Fruit fly (Drosophila melanogaster) whole organism, embryonic: Measurements from ENCODE around the gene ast.
A peak's percentile ranks its signal among the peaks of the same experiment; 100 is the strongest.

Experiments used
- Aef1 ChIP-seq: fragments of 200-800 bp; sonication (Bioruptor generic); IDR thresholded peaks from 3 replicates; pipeline ENCODE4 v1.3.6; 2022; ENCODE audit warnings: missing biosample characterization, missing genetic modification characterization
- Atf3 ChIP-seq: fragments of 200-800 bp; sonication (Bioruptor generic); optimal IDR thresholded peaks from 3 replicates; lab custom pipeline; 2016; ENCODE audit warnings: missing biosample characterization, missing genetic modification characterization
- B-H2 ChIP-seq: fragments of 200-800 bp; sonication (Bioruptor generic); optimal IDR thresholded peaks from 2 replicates; lab custom pipeline; 2018; ENCODE audit warnings: missing biosample characterization, mild to moderate bottlenecking, missing genetic modification characterization
- CG10654 ChIP-seq: fragments of 200-800 bp; sonication (Bioruptor generic); optimal IDR thresholded peaks from 2 replicates; lab custom pipeline; 2016; ENCODE audit warnings: missing biosample characterization, missing genetic modification characterization
- CG12155 ChIP-seq: fragments of 200-800 bp; sonication (Bioruptor generic); optimal IDR thresholded peaks from 3 replicates; lab custom pipeline; 2016; ENCODE audit warnings: missing biosample characterization, missing genetic modification characterization
- CG1233 ChIP-seq: fragments of 200-800 bp; sonication (Bioruptor generic); optimal IDR thresholded peaks from 4 replicates; lab custom pipeline; 2018; ENCODE audit warnings: missing biosample characterization, mild to moderate bottlenecking, missing genetic modification characterization
- CG13624 ChIP-seq: fragments of 200-800 bp; sonication (Bioruptor generic); optimal IDR thresholded peaks from 2 replicates; lab custom pipeline; 2016; ENCODE audit warnings: missing biosample characterization, missing genetic modification characterization
- CG14710 ChIP-seq: fragments of 200-800 bp; sonication (Bioruptor generic); optimal IDR thresholded peaks from 3 replicates; lab custom pipeline; 2019; ENCODE audit warnings: missing biosample characterization, mild to moderate bottlenecking, missing genetic modification characterization, moderate library complexity
- CG1647 ChIP-seq: fragments of 200-800 bp; sonication (Bioruptor generic); optimal IDR thresholded peaks from 3 replicates; lab custom pipeline; 2016; ENCODE audit warnings: missing biosample characterization, missing genetic modification characterization
- CG17359 ChIP-seq: fragments of 200-800 bp; sonication (Bioruptor generic); optimal IDR thresholded peaks from 3 replicates; lab custom pipeline; 2018; ENCODE audit warnings: missing biosample characterization, mild to moderate bottlenecking, missing genetic modification characterization, moderate library complexity
- CG17385 ChIP-seq: fragments of 200-800 bp; sonication (Bioruptor generic); optimal IDR thresholded peaks from 3 replicates; lab custom pipeline; 2018; ENCODE audit warnings: missing biosample characterization, mild to moderate bottlenecking, missing genetic modification characterization
- CG18476 ChIP-seq: fragments of 200-800 bp; sonication (Bioruptor generic); optimal IDR thresholded peaks from 2 replicates; lab custom pipeline; 2016; ENCODE audit warnings: missing biosample characterization, mild to moderate bottlenecking, missing genetic modification characterization
- CG18619 ChIP-seq: fragments of 200-800 bp; sonication (Bioruptor generic); optimal IDR thresholded peaks from 3 replicates; lab custom pipeline; 2017; ENCODE audit warnings: missing biosample characterization, mild to moderate bottlenecking, missing genetic modification characterization
- CG18764 ChIP-seq: fragments of 200-800 bp; sonication (Bioruptor generic); optimal IDR thresholded peaks from 3 replicates; lab custom pipeline; 2016; ENCODE audit warnings: missing biosample characterization, missing genetic modification characterization
- CG2202 ChIP-seq: fragments of 200-800 bp; sonication (Bioruptor generic); optimal IDR thresholded peaks from 2 replicates; lab custom pipeline; 2018; ENCODE audit warnings: missing biosample characterization, mild to moderate bottlenecking, missing genetic modification characterization
- CG2712 ChIP-seq: fragments of 200-800 bp; optimal IDR thresholded peaks from 3 replicates; lab custom pipeline; 2019; ENCODE audit warnings: missing biosample characterization, mild to moderate bottlenecking, missing genetic modification characterization, moderate library complexity
- CG30020 ChIP-seq: fragments of 200-800 bp; optimal IDR thresholded peaks from 2 replicates; lab custom pipeline; 2019; ENCODE audit warnings: missing biosample characterization, mild to moderate bottlenecking, missing genetic modification characterization, moderate library complexity
- CG33213 ChIP-seq: fragments of 200-800 bp; sonication (Bioruptor generic); optimal IDR thresholded peaks from 3 replicates; lab custom pipeline; 2016; ENCODE audit warnings: missing biosample characterization, missing genetic modification characterization
- CG4730 ChIP-seq: fragments of 200-800 bp; sonication (Bioruptor generic); IDR thresholded peaks from 2 replicates; pipeline ENCODE4 v1.3.6; 2022; ENCODE audit warnings: missing biosample characterization, missing genetic modification characterization
- CG7839 ChIP-seq: fragments of 200-800 bp; sonication (Bioruptor generic); optimal IDR thresholded peaks from 3 replicates; lab custom pipeline; 2018; ENCODE audit warnings: missing biosample characterization, mild to moderate bottlenecking, missing genetic modification characterization, moderate library complexity
- Dbx ChIP-seq: fragments of 200-800 bp; sonication (Bioruptor generic); IDR thresholded peaks from 3 replicates; pipeline ENCODE4 v1.3.6; 2022; ENCODE audit warnings: missing biosample characterization, missing genetic modification characterization
- Dp ChIP-seq: fragments of 200-800 bp; sonication (Bioruptor generic); optimal IDR thresholded peaks from 2 replicates; lab custom pipeline; 2018; ENCODE audit warnings: missing biosample characterization, mild to moderate bottlenecking, missing genetic modification characterization, moderate library complexity
- HHEX ChIP-seq: fragments of 200-800 bp; sonication (Bioruptor generic); optimal IDR thresholded peaks from 3 replicates; lab custom pipeline; 2017; ENCODE audit warnings: missing biosample characterization, mild to moderate bottlenecking, missing genetic modification characterization, missing genetic modification reagents
- Hr3 ChIP-seq: fragments of 200-800 bp; sonication (Bioruptor generic); optimal IDR thresholded peaks from 3 replicates; lab custom pipeline; 2016; ENCODE audit warnings: missing biosample characterization, missing genetic modification characterization
- Hr39 ChIP-seq: fragments of >200 bp; optimal IDR thresholded peaks from 2 replicates; lab custom pipeline; 2017
- Hr51 ChIP-seq, 2 experiments: fragments of 200-800 bp; sonication (Bioruptor generic); optimal IDR thresholded peaks; 2 replicates in 1 of 2; 3 replicates in 1 of 2; lab custom pipeline; 2016 to 2018; ENCODE audit warnings: missing biosample characterization in 2 of 2, missing genetic modification characterization in 2 of 2, mild to moderate bottlenecking in 1 of 2, moderate library complexity in 1 of 2
- Kr ChIP-seq: fragments of 200-800 bp; sonication (Bioruptor generic); optimal IDR thresholded peaks from 2 replicates; lab custom pipeline; 2017; ENCODE audit warnings: missing biosample characterization, mild to moderate bottlenecking, missing genetic modification characterization
- Lim3 ChIP-seq: fragments of 200-800 bp; sonication (Bioruptor generic); IDR thresholded peaks from 2 replicates; pipeline ENCODE4 v1.3.6; 2022; ENCODE audit warnings: missing biosample characterization, missing genetic modification characterization
- Myb ChIP-seq: fragments of 200-800 bp; sonication (Bioruptor generic); optimal IDR thresholded peaks from 2 replicates; lab custom pipeline; 2016; ENCODE audit warnings: missing biosample characterization, missing genetic modification characterization
- Nf-YA ChIP-seq: fragments of 200-800 bp; sonication (Bioruptor generic); IDR thresholded peaks from 2 replicates; pipeline ENCODE4 v1.3.6; 2022; ENCODE audit warnings: missing biosample characterization, missing genetic modification characterization
- Nf-YC ChIP-seq: fragments of 200-800 bp; optimal IDR thresholded peaks from 3 replicates; lab custom pipeline; 2019; ENCODE audit warnings: missing biosample characterization, mild to moderate bottlenecking, missing genetic modification characterization, moderate library complexity
- Ravus ChIP-seq: fragments of 200-800 bp; sonication (Bioruptor generic); IDR thresholded peaks from 2 replicates; pipeline ENCODE4 v1.3.6; 2022; ENCODE audit warnings: missing biosample characterization, missing genetic modification characterization
- Rx ChIP-seq: fragments of 200-800 bp; sonication (Bioruptor generic); IDR thresholded peaks from 2 replicates; pipeline ENCODE4 v1.3.6; 2022; ENCODE audit warnings: missing biosample characterization, missing genetic modification characterization
- az2 ChIP-seq: fragments of 200-800 bp; sonication (Bioruptor generic); optimal IDR thresholded peaks from 3 replicates; lab custom pipeline; 2016; ENCODE audit warnings: missing biosample characterization, missing genetic modification characterization
- bbx ChIP-seq: fragments of 200-800 bp; sonication (Bioruptor generic); IDR thresholded peaks from 2 replicates; pipeline ENCODE4 v1.3.6; 2022; ENCODE audit warnings: missing biosample characterization, missing genetic modification characterization; ENCODE audit not compliant: partially characterized antibody
- cas ChIP-seq: fragments of 200-800 bp; sonication (Bioruptor generic); IDR thresholded peaks from 2 replicates; pipeline ENCODE4 v1.3.6; 2022; ENCODE audit warnings: missing biosample characterization, missing genetic modification characterization
- gce ChIP-seq: fragments of 200-800 bp; sonication (Bioruptor generic); IDR thresholded peaks from 3 replicates; pipeline ENCODE4 v1.3.6; 2022; ENCODE audit warnings: missing biosample characterization, missing genetic modification characterization
- gcm2 ChIP-seq: fragments of 200-800 bp; sonication (Bioruptor generic); optimal IDR thresholded peaks from 2 replicates; lab custom pipeline; 2016; ENCODE audit warnings: missing biosample characterization, missing genetic modification characterization
- mld ChIP-seq: fragments of 200-800 bp; sonication (Bioruptor generic); IDR thresholded peaks from 3 replicates; pipeline ENCODE4 v1.3.6; 2022; ENCODE audit warnings: missing biosample characterization, missing genetic modification characterization; ENCODE audit not compliant: partially characterized antibody
- nom ChIP-seq: fragments of 200-800 bp; sonication (Bioruptor generic); optimal IDR thresholded peaks from 2 replicates; lab custom pipeline; 2017; ENCODE audit warnings: missing biosample characterization, missing genetic modification characterization, mild to moderate bottlenecking, moderate library complexity, missing genetic modification reagents
- pb ChIP-seq: fragments of 200-800 bp; sonication (Bioruptor generic); optimal IDR thresholded peaks from 3 replicates; lab custom pipeline; 2016; ENCODE audit warnings: missing biosample characterization, missing genetic modification characterization
- phol ChIP-seq: fragments of 200-800 bp; sonication (Bioruptor generic); optimal IDR thresholded peaks from 3 replicates; lab custom pipeline; 2018; ENCODE audit warnings: missing biosample characterization, mild to moderate bottlenecking, missing genetic modification characterization, moderate library complexity
- prd ChIP-seq, 3 experiments: fragments of >200 bp in 2 of 3; fragments of 200-800 bp in 1 of 3; sonication (Bioruptor generic) in 1 of 3; optimal IDR thresholded peaks in 2 of 3; IDR thresholded peaks in 1 of 3; 2 replicates in 2 of 3; 3 replicates in 1 of 3; pipeline versions ENCODE4 v1.3.6 to Lab custom; 2017 to 2022; ENCODE audit warnings: missing biosample characterization in 1 of 3, missing genetic modification characterization in 1 of 3
- salm ChIP-seq: fragments of 200-800 bp; sonication (Bioruptor generic); optimal IDR thresholded peaks from 2 replicates; lab custom pipeline; 2018; ENCODE audit warnings: missing biosample characterization, mild to moderate bottlenecking, missing genetic modification characterization
- stc ChIP-seq: fragments of 200-800 bp; sonication (Bioruptor generic); IDR thresholded peaks from 2 replicates; pipeline ENCODE4 v1.3.6; 2022; ENCODE audit warnings: missing biosample characterization, missing genetic modification characterization
- trh ChIP-seq: fragments of 200-800 bp; sonication (Bioruptor generic); optimal IDR thresholded peaks from 2 replicates; lab custom pipeline; 2016; ENCODE audit warnings: missing biosample characterization, missing genetic modification characterization
- twi ChIP-seq: fragments of 200-800 bp; optimal IDR thresholded peaks from 2 replicates; lab custom pipeline; 2019; ENCODE audit warnings: missing biosample characterization, mild to moderate bottlenecking, missing genetic modification characterization, moderate library complexity
- zen2 ChIP-seq: fragments of 200-800 bp; sonication (Bioruptor generic); IDR thresholded peaks from 3 replicates; pipeline ENCODE4 v1.3.6; 2022; ENCODE audit warnings: missing biosample characterization, missing genetic modification characterization; ENCODE audit not compliant: partially characterized antibody

The ast gene

DNA sequence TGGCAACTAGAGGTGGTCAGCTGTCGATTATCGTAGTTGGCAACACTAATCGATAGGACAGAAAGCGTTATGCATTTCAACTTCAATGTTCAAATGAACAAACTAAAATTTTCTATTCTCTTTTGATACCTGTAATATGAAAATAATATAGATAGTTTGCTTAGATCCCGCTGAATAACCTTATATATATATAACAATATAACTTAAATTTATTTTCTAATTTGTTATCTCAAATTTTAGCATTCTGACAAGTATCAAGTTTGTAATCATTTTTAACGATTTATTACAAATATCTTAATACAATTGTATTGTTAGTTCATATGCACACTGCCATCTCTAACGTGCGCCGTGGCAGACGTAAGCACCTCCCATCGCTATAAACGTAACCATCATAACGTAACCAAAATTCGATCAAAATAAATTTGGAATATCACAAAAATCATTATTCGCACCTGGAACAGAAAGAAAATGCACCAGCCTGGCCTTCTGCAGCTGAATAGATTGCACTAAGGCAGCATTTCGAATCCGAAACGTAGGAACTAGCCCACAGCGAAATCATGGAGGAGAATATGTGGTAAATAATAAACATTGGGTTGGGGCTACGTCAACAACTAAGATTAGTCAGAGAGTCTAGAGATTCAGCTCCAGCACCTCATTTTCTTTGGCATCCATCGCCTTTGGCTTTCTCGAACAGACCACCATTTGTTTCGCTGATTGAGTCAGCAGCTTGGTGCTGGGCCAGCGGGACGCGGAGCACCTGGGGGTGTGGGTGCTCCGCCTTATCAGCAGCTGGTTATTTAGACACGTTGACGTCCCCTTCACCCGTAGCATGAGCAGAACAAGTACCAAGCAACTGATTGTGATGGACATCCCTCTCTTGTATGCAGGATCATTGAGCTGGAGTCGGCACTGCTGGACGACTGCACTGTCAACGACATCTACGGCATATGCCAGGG, 51.5 kb downstream of the ast start, which contains the start of the genes Pino and TBC1D23 (continued):
- TF ChIP-seq CG12155 (GFP tag; lab: Kevin White, UChicago) (peak; percentile 72), CG17359 (peak; percentile 51), CG2712 (tag; lab: Kevin White, UChicago) (peak; percentile 82), CG1233 (peak; percentile 53), phol (tag; lab: Kevin White, UChicago) (peak; percentile 80), CG18476 (no peak), CG10654 (GFP tag; lab: Kevin White, UChicago) (peak; percentile 68), B-H2 (GFP tag; lab: Kevin White, UChicago) (peak; percentile 57), HHEX (peak; percentile 46), CG1647 (peak; percentile 30), CG7839 (peak; percentile 79), az2 (GFP tag; lab: Kevin White, UChicago) (peak; percentile 64), cas (no peak), mld (no peak), Dp (GFP tag; lab: Kevin White, UChicago) (peak; percentile 5), Atf3 (peak; percentile 13), gce (GFP tag; lab: Robert Waterston, UW) (no peak), Ravus (GFP tag; lab: Robert Waterston, UW) (no peak; the same call in 1 of the 2 replicates), CG13624 (GFP tag; lab: Kevin White, UChicago) (peak; percentile 51), Aef1 (GFP tag; lab: Robert Waterston, UW) (peak; percentile 71), stc (peak; percentile 21; the same call in 1 of the 2 replicates), nom (GFP tag; lab: Kevin White, UChicago) (no peak), CG14710 (tag; lab: Kevin White, UChicago) (peak; percentile 76), gcm2 (GFP tag; lab: Kevin White, UChicago) (no peak), Lim3 (GFP tag; lab: Robert Waterston, UW) (no peak), twi (tag; lab: Kevin White, UChicago) (peak; percentile 49), Nf-YA (GFP tag; lab: Robert Waterston, UW) (no peak), pb (no peak), Hr3 (GFP tag; lab: Kevin White, UChicago) (peak; percentile 82), bbx (GFP tag; lab: Robert Waterston, UW) (peak; percentile 31; the same call in 1 of the 2 replicates), zen2 (GFP tag; lab: Robert Waterston, UW) (0 out of 3 replicates have a peak, but pooled peaks have one; percentile 42), Rx (peak; percentile 44; the same call in 1 of the 2 replicates), CG33213 (GFP tag; lab: Kevin White, UChicago) (peak; percentile 14), Dbx (peak; percentile 84), prd (optimal IDR thresholded peaks at IDR 0.05; lab: Kevin White, UChicago) (no peak), prd (GFP tag; IDR thresholded peaks at IDR 0.05; lab: Robert Waterston, UW) (peak; percentile 85), trh (GFP tag; lab: Kevin White, UChicago) (peak; percentile 28), Myb (GFP tag; lab: Kevin White, UChicago) (peak; percentile 52), CG18764 (peak; percentile 52), Hr39 (lab: Kevin White, UChicago) (no peak), Hr51 (GFP tag; optimal IDR thresholded peaks at IDR 0.05; lab: Kevin White, UChicago) (peak; percentile 54 to 75), CG17385 (GFP tag; lab: Kevin White, UChicago) (peak; percentile 47), CG30020 (peak; percentile 72), CG4730 (GFP tag; lab: Robert Waterston, UW) (peak; percentile 60), CG18619 (peak; percentile 63), Nf-YC (tag; lab: Kevin White, UChicago) (peak; percentile 67), salm (tag; lab: Kevin White, UChicago) (no peak), Kr (no peak), CG2202 (tag; lab: Kevin White, UChicago) (no peak)
